ENCODE assay signal across 5 worm cellular contexts in the genomic region with DNA sequence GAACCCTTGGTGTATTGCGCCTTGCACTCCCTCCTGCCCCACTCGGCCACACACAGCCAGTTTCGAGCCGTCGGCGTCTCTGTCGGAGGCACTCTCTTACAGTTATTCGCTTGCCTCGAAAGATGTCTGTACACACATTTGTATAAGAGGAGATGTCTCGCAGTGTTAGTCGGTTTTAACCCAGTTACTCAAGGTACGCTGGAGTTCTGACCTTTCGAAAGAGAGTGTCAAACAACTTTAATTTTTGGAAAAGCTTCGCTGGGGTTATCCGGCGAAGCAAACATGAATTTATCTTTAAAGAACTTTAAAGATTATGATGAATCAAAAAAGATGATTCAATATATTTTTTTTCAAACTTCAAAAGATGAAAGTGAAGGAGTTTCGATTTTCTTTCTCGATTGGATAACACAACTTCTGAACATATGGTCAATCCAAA.
TF ChIP-seq lines count a peak whose summit lies in the region.

No protein-coding gene starts in this region.

TF ChIP-seq in whole organism, L1 larva, 84 proteins besides CTCF, POLR2A, EP300 and RAD21 (continues in another document):
- peak; percentile 99 for TF ChIP-seq isw-1 (GFP tag; IDR thresholded peaks at IDR 0.05; lab: Robert Waterston, UW)
- TF ChIP-seq zag-1 (tag; optimal IDR thresholded peaks at IDR 0.05; lab: Kevin White, UChicago): peak; percentile 99
- peak; percentile 100 for TF ChIP-seq nhr-47 (tag; optimal IDR thresholded peaks at IDR 0.05; lab: Kevin White, UChicago)
- TF ChIP-seq lin-35 (GFP tag; optimal IDR thresholded peaks at IDR 0.05; lab: Kevin White, UChicago): peak; percentile 89 to 95
- TF ChIP-seq lsy-2 (tag; optimal IDR thresholded peaks at IDR 0.05; lab: Kevin White, UChicago): peak; percentile 96 to 97
- TF ChIP-seq ceh-8 (GFP tag; optimal IDR thresholded peaks at IDR 0.05; lab: Kevin White, UChicago): peak; percentile 99
- peak; percentile 100 for TF ChIP-seq ama-1 (optimal IDR thresholded peaks at IDR 0.05; lab: Kevin White, UChicago)
- peak; percentile 74 for TF ChIP-seq lin-15B (tag; optimal IDR thresholded peaks at IDR 0.05; lab: Kevin White, UChicago)
- peak; percentile 98 for TF ChIP-seq ces-1 (GFP tag; optimal IDR thresholded peaks at IDR 0.05; lab: Kevin White, UChicago)
- TF ChIP-seq lin-39 (tag; optimal IDR thresholded peaks at IDR 0.05; lab: Kevin White, UChicago): peak; percentile 99
- TF ChIP-seq nhr-85 (tag; lab: Kevin White, UChicago): peak; percentile 100
- TF ChIP-seq nhr-20 (tag; optimal IDR thresholded peaks at IDR 0.05; lab: Kevin White, UChicago): peak; percentile 100
- TF ChIP-seq sox-4 (tag; optimal IDR thresholded peaks at IDR 0.05; lab: Kevin White, UChicago): peak; percentile 99
- TF ChIP-seq mdl-1 (tag; optimal IDR thresholded peaks at IDR 0.05; lab: Kevin White, UChicago): peak; percentile 46 to 94
- peak; percentile 100 for TF ChIP-seq dsc-1 (tag; optimal IDR thresholded peaks at IDR 0.05; lab: Kevin White, UChicago)
- TF ChIP-seq nhr-71 (tag; optimal IDR thresholded peaks at IDR 0.05; lab: Kevin White, UChicago): peak; percentile 100
- peak; percentile 76 for TF ChIP-seq pqm-1 (tag; optimal IDR thresholded peaks at IDR 0.05; lab: Kevin White, UChicago)

TF ChIP-seq in whole organism, L3 larva, 47 proteins besides CTCF, POLR2A, EP300 and RAD21 (continues in another document):
- TF ChIP-seq lin-39 (tag; optimal IDR thresholded peaks at IDR 0.05; lab: Kevin White, UChicago) (peak; percentile 99), ceh-28 (tag; optimal IDR thresholded peaks at IDR 0.05; lab: Kevin White, UChicago) (peak; percentile 97), nhr-28 (tag; optimal IDR thresholded peaks at IDR 0.05; lab: Kevin White, UChicago) (peak; percentile 90), nhr-25 (tag; optimal IDR thresholded peaks at IDR 0.05; lab: Kevin White, UChicago) (peak; percentile 99), nhr-67 (tag; optimal IDR thresholded peaks at IDR 0.05; lab: Kevin White, UChicago) (no peak), ama-1 (optimal IDR thresholded peaks at IDR 0.05; lab: Kevin White, UChicago) (peak; percentile 100), nhr-23 (tag; optimal IDR thresholded peaks at IDR 0.05; lab: Kevin White, UChicago) (peak; percentile 99), zag-1 (tag; optimal IDR thresholded peaks at IDR 0.05; lab: Kevin White, UChicago) (peak; percentile 95), egl-5 (tag; optimal IDR thresholded peaks at IDR 0.05; lab: Kevin White, UChicago) (peak; percentile 92), ceh-16 (tag; optimal IDR thresholded peaks at IDR 0.05; lab: Kevin White, UChicago) (peak; percentile 62), hmg-11 (tag; optimal IDR thresholded peaks at IDR 0.05; lab: Kevin White, UChicago) (peak; percentile 99), unc-39 (tag; optimal IDR thresholded peaks at IDR 0.05; lab: Kevin White, UChicago) (peak; percentile 73), nhr-11 (tag; optimal IDR thresholded peaks at IDR 0.05; lab: Kevin White, UChicago) (peak; percentile 94), snpc-4 (tag; optimal IDR thresholded peaks at IDR 0.05; lab: Kevin White, UChicago) (peak; percentile 100), egl-27 (tag; optimal IDR thresholded peaks at IDR 0.05; lab: Kevin White, UChicago) (peak; percentile 92), nhr-76 (tag; optimal IDR thresholded peaks at IDR 0.05; lab: Kevin White, UChicago) (peak; percentile 80), unc-62 (GFP tag; optimal IDR thresholded peaks at IDR 0.05; lab: Kevin White, UChicago) (peak; percentile 74), ceh-82 (tag; optimal IDR thresholded peaks at IDR 0.05; lab: Kevin White, UChicago) (peak; percentile 96)

TF ChIP-seq in whole organism, early embryonic, 17 proteins besides CTCF, POLR2A, EP300 and RAD21:
- TF ChIP-seq F13C5.2 (tag; optimal IDR thresholded peaks at IDR 0.05; lab: Kevin White, UChicago): peak; percentile 98
- TF ChIP-seq hmbx-1 (tag; optimal IDR thresholded peaks at IDR 0.05; lab: Kevin White, UChicago): peak; percentile 84
- peak; percentile 40 for TF ChIP-seq aly-1 (tag; optimal IDR thresholded peaks at IDR 0.05; lab: Kevin White, UChicago)
- TF ChIP-seq tra-4 (tag; optimal IDR thresholded peaks at IDR 0.05; lab: Kevin White, UChicago): peak; percentile 92
- peak; percentile 72 for TF ChIP-seq flt-1 (GFP tag; IDR thresholded peaks at IDR 0.05; lab: Robert Waterston, UW)
- peak; percentile 79 for TF ChIP-seq tbx-11 (GFP tag; IDR thresholded peaks at IDR 0.05; lab: Robert Waterston, UW)
- peak; percentile 80 for TF ChIP-seq ets-7 (tag; optimal IDR thresholded peaks at IDR 0.05; lab: Kevin White, UChicago)
- TF ChIP-seq ama-1 (optimal IDR thresholded peaks at IDR 0.05; lab: Kevin White, UChicago): peak; percentile 100
- peak; percentile 67 for TF ChIP-seq scrt-1 (GFP tag; IDR thresholded peaks at IDR 0.05; lab: Robert Waterston, UW)
- TF ChIP-seq ceh-36 (tag; optimal IDR thresholded peaks at IDR 0.05; lab: Kevin White, UChicago): peak; percentile 96
- peak; percentile 88 for TF ChIP-seq B0310.2 (tag; optimal IDR thresholded peaks at IDR 0.05; lab: Kevin White, UChicago)
- TF ChIP-seq tbx-37 (GFP tag; conservative IDR thresholded peaks at IDR 0.05; lab: Robert Waterston, UW): peak; percentile 39
- TF ChIP-seq sea-1 (GFP tag; conservative IDR thresholded peaks at IDR 0.05; lab: Robert Waterston, UW): peak; percentile 89
- peak; percentile 96 for TF ChIP-seq hmg-4 (GFP tag; optimal IDR thresholded peaks at IDR 0.05; lab: Kevin White, UChicago)
- TF ChIP-seq pes-1 (GFP tag; IDR thresholded peaks at IDR 0.05; lab: Robert Waterston, UW): peak; percentile 86
- peak; percentile 27 for TF ChIP-seq ceh-13 (GFP tag; optimal IDR thresholded peaks at IDR 0.05; lab: Kevin White, UChicago)
- TF ChIP-seq hnd-1 (tag; optimal IDR thresholded peaks at IDR 0.05; lab: Kevin White, UChicago): peak; percentile 53

TF ChIP-seq in whole organism, midembryonic, 9 proteins besides CTCF, POLR2A, EP300 and RAD21:
- TF ChIP-seq cog-1 (tag; optimal IDR thresholded peaks at IDR 0.05; lab: Kevin White, UChicago) (peak; percentile 99), T22C8.4 (GFP tag; IDR thresholded peaks at IDR 0.05; lab: Robert Waterston, UW) (peak; percentile 74; the same call in 1 of the 2 replicates), ztf-29 (GFP tag; IDR thresholded peaks at IDR 0.05; lab: Robert Waterston, UW) (peak; percentile 83), flt-1 (GFP tag; IDR thresholded peaks at IDR 0.05; lab: Robert Waterston, UW) (peak; percentile 90), tab-1 (GFP tag; IDR thresholded peaks at IDR 0.05; lab: Robert Waterston, UW) (peak; percentile 61; the same call in 1 of the 2 replicates), ztf-23 (GFP tag; IDR thresholded peaks at IDR 0.05; lab: Robert Waterston, UW) (peak; percentile 90), med-1 (GFP tag; optimal IDR thresholded peaks at IDR 0.05; lab: Kevin White, UChicago; ENCODE audit: insufficient read depth) (peak; percentile 34), ref-1 (GFP tag; conservative IDR thresholded peaks at IDR 0.05; lab: Robert Waterston, UW) (no peak), klf-2 (GFP tag; conservative IDR thresholded peaks at IDR 0.05; lab: Robert Waterston, UW) (peak; percentile 53; the same call in 1 of the 2 replicates)

TF ChIP-seq in whole organism, young adult, 124 proteins besides CTCF, POLR2A, EP300 and RAD21 (continues in another document):
- TF ChIP-seq cebp-1 (GFP tag; IDR thresholded peaks at IDR 0.05; lab: Robert Waterston, UW) (peak; percentile 91), cebp-1 (tag; optimal IDR thresholded peaks at IDR 0.05; lab: Kevin White, UChicago) (peak; percentile 98), B0019.2 (GFP tag; conservative IDR thresholded peaks at IDR 0.05; lab: Robert Waterston, UW) (peak; percentile 82), sptf-2 (GFP tag; optimal IDR thresholded peaks at IDR 0.05; lab: Kevin White, UChicago) (peak; percentile 91), B0035.1 (tag; optimal IDR thresholded peaks at IDR 0.05; lab: Kevin White, UChicago) (peak; percentile 97), chd-7 (tag; optimal IDR thresholded peaks at IDR 0.05; lab: Kevin White, UChicago) (peak; percentile 100), pha-4 (tag; optimal IDR thresholded peaks at IDR 0.05; lab: Kevin White, UChicago) (peak; percentile 99), Y56A3A.18 (GFP tag; IDR thresholded peaks at IDR 0.05; lab: Robert Waterston, UW) (peak; percentile 98), sea-2 (GFP tag; IDR thresholded peaks at IDR 0.05; lab: Robert Waterston, UW) (peak; percentile 93), hlh-26 (GFP tag; conservative IDR thresholded peaks at IDR 0.05; lab: Robert Waterston, UW) (no peak), T26A5.8 (tag; optimal IDR thresholded peaks at IDR 0.05; lab: Kevin White, UChicago) (peak; percentile 81), F49E8.2 (tag; optimal IDR thresholded peaks at IDR 0.05; lab: Kevin White, UChicago; ENCODE audit: insufficient read depth) (peak; percentile 97), F52B5.7 (tag; optimal IDR thresholded peaks at IDR 0.05; lab: Kevin White, UChicago) (peak; percentile 98), snpc-1.1 (tag; optimal IDR thresholded peaks at IDR 0.05; lab: Kevin White, UChicago; ENCODE audit: insufficient read depth) (peak; percentile 99), dox-1 (GFP tag; IDR thresholded peaks at IDR 0.05; lab: Robert Waterston, UW) (peak; percentile 99), rpc-1 (optimal IDR thresholded peaks at IDR 0.05; lab: Kevin White, UChicago) (peak; percentile 21), rpc-1 (tag; optimal IDR thresholded peaks at IDR 0.05; lab: Kevin White, UChicago) (peak; percentile 29), mes-4 (tag; optimal IDR thresholded peaks at IDR 0.05; lab: Kevin White, UChicago) (peak; percentile 77), nhr-120 (GFP tag; IDR thresholded peaks at IDR 0.05; lab: Robert Waterston, UW) (peak; percentile 93), atf-7 (tag; optimal IDR thresholded peaks at IDR 0.05; lab: Kevin White, UChicago) (peak; percentile 98), Y67H2A.10 (GFP tag; conservative IDR thresholded peaks at IDR 0.05; lab: Robert Waterston, UW) (peak; percentile 90), F39B2.1 (GFP tag; IDR thresholded peaks at IDR 0.05; lab: Robert Waterston, UW) (peak; percentile 89), tbp1 (GFP tag; optimal IDR thresholded peaks at IDR 0.05; lab: Kevin White, UChicago) (peak; percentile 84), die-1 (tag; optimal IDR thresholded peaks at IDR 0.05; lab: Kevin White, UChicago) (peak; percentile 88), him-1 (tag; optimal IDR thresholded peaks at IDR 0.05; lab: Kevin White, UChicago) (peak; percentile 100), let-607 (tag; optimal IDR thresholded peaks at IDR 0.05; lab: Kevin White, UChicago) (peak; percentile 83 to 94), ceh-58 (GFP tag; IDR thresholded peaks at IDR 0.05; lab: Robert Waterston, UW) (peak; percentile 61; the same call in 1 of the 2 replicates), nfya-1 (tag; optimal IDR thresholded peaks at IDR 0.05; lab: Kevin White, UChicago; ENCODE audit: borderline replicate concordance, insufficient read depth) (no peak), unc-130 (GFP tag; optimal IDR thresholded peaks at IDR 0.05; lab: Kevin White, UChicago) (peak; percentile 94), pbrm-1 (GFP tag; IDR thresholded peaks at IDR 0.05; lab: Robert Waterston, UW) (peak; percentile 100), repo-1 (tag; optimal IDR thresholded peaks at IDR 0.05; lab: Kevin White, UChicago) (peak; percentile 100)
